Fruit fly (Drosophila melanogaster) whole organism: Measurements from ENCODE around the gene CtsL3.

Experiments used
- CG8478 ChIP-seq: fragments of >200 bp; optimal IDR thresholded peaks from 2 replicates; lab custom pipeline; 2018; ENCODE audit warnings: inconsistent platforms
- Dll ChIP-seq: fragments of >200 bp; optimal IDR thresholded peaks from 2 replicates; lab custom pipeline; 2017
- EcR ChIP-seq, 2 experiments: fragments of >200 bp; optimal IDR thresholded peaks; 2 replicates each; lab custom pipeline; 2017; ENCODE audit warnings: missing biosample characterization in 2 of 2, missing genetic modification characterization in 2 of 2, missing genetic modification reagents in 2 of 2
- pan ChIP-seq: fragments of >200 bp; optimal IDR thresholded peaks from 2 replicates; lab custom pipeline; 2017
- psq ChIP-seq: fragments of >200 bp; optimal IDR thresholded peaks from 2 replicates; lab custom pipeline; 2017
- usp ChIP-seq: fragments of >200 bp; optimal IDR thresholded peaks from 2 replicates; lab custom pipeline; 2017; ENCODE audit warnings: missing biosample characterization, missing genetic modification characterization, mixed read lengths

Gene CtsL3

dm6 chr3R:5998235-5998666, 28.8 kb downstream of the CtsL3 start:
- no peak for TF ChIP-seq CG8478 (lab: Kevin White, UChicago)
- no peak for TF ChIP-seq pan (lab: Kevin White, UChicago)

- TF ChIP-seq psq (no peak), usp (GFP tag; lab: Kevin White, UChicago) (no peak), EcR (GFP tag; optimal IDR thresholded peaks at IDR 0.05; lab: Kevin White, UChicago) (no peak), CG8478 (lab: Kevin White, UChicago) (no peak), Dll (lab: Kevin White, UChicago) (no peak), pan (lab: Kevin White, UChicago) (no peak)
Measured at dm6 chr3R:5997822-5998221, 29.2 kb downstream of the CtsL3 start.

dm6 chr3R:5995381-5995780, 31.7 kb downstream of the CtsL3 start:
- TF ChIP-seq EcR (GFP tag; optimal IDR thresholded peaks at IDR 0.05; lab: Kevin White, UChicago), result no peak
- no peak for TF ChIP-seq usp (GFP tag; lab: Kevin White, UChicago)
- no peak for TF ChIP-seq Dll (lab: Kevin White, UChicago)
- no peak for TF ChIP-seq psq
- TF ChIP-seq CG8478 (lab: Kevin White, UChicago), result no peak
- no peak for TF ChIP-seq pan (lab: Kevin White, UChicago)

- TF ChIP-seq Dll (lab: Kevin White, UChicago), result no peak
- no peak for TF ChIP-seq usp (GFP tag; lab: Kevin White, UChicago)
- TF ChIP-seq pan (lab: Kevin White, UChicago), result no peak
- no peak for TF ChIP-seq psq
- no peak for TF ChIP-seq EcR (GFP tag; optimal IDR thresholded peaks at IDR 0.05; lab: Kevin White, UChicago)
- TF ChIP-seq CG8478 (lab: Kevin White, UChicago), result no peak
Measured at dm6 chr3R:5993857-5994256, 33.2 kb downstream of the CtsL3 start.

- TF ChIP-seq pan (lab: Kevin White, UChicago), result no peak
- no peak for TF ChIP-seq Dll (lab: Kevin White, UChicago)
Measured at dm6 chr3R:5976717-5977116, 50.3 kb downstream of the CtsL3 start, which contains the start of gene Obp83b. Gene Obp83b (minus strand): TSS chr3R:5976817.
